Worm (Caenorhabditis elegans) whole organism, L3 larva: Measurements from ENCODE around the gene F55G11.6.

Experiments
- elt-2 ChIP-seq: sonication (generic microtip); optimal IDR thresholded peaks from 2 replicates; lab custom pipeline; 2016; ENCODE audit warnings: missing genetic modification reagents, mild to moderate bottlenecking, missing genetic modification characterization, missing compliant biosample characterization
- nhr-11 ChIP-seq: fragments of 150-350 bp; optimal IDR thresholded peaks from 2 replicates; lab custom pipeline; 2014; ENCODE audit warnings: missing biosample characterization, missing genetic modification characterization
- nhr-237 ChIP-seq: fragments of 150-350 bp; optimal IDR thresholded peaks from 2 replicates; lab custom pipeline; 2014; ENCODE audit warnings: missing biosample characterization, missing genetic modification characterization

- no peak for TF ChIP-seq elt-2 (tag; lab: Kevin White, UChicago)
- no peak for TF ChIP-seq nhr-237
- no peak for TF ChIP-seq nhr-11 (tag; lab: Kevin White, UChicago)
Measured at ce11 chrIV:12942633-12943032, 15.2 kb upstream of the F55G11.6 start, which contains the start of gene dct-19.
